Fruit fly (Drosophila melanogaster) whole organism, wandering third instar larva: Measurements from ENCODE around the gene Cap-H2.
A peak's percentile ranks its signal among the peaks of the same experiment; 100 is the strongest.

Experiments
- Abd-B ChIP-seq: fragments of >200 bp; optimal IDR thresholded peaks from 2 replicates; lab custom pipeline; 2017; ENCODE audit warnings: missing biosample characterization, missing genetic modification characterization
- GATAd ChIP-seq: sonication (Bioruptor generic); optimal IDR thresholded peaks from 2 replicates; lab custom pipeline; 2016; ENCODE audit warnings: missing biosample characterization, missing genetic modification characterization
- Myc ChIP-seq: fragments of >200 bp; optimal IDR thresholded peaks from 2 replicates; lab custom pipeline; 2017
- N ChIP-seq: fragments of >200 bp; optimal IDR thresholded peaks from 2 replicates; lab custom pipeline; 2018; ENCODE audit warnings: missing biosample characterization, missing external identifiers, missing genetic modification characterization
- dmrt93B ChIP-seq: fragments of 200-800 bp; sonication (Bioruptor generic); optimal IDR thresholded peaks from 2 replicates; lab custom pipeline; 2018; ENCODE audit warnings: missing biosample characterization, mild to moderate bottlenecking, missing genetic modification characterization
- foxo ChIP-seq, 2 experiments: fragments of 200-800 bp; sonication (Bioruptor generic); optimal IDR thresholded peaks; 2 replicates in 1 of 2; 3 replicates in 1 of 2; lab custom pipeline; 2016 to 2017; ENCODE audit warnings: missing biosample characterization in 2 of 2, missing genetic modification characterization in 2 of 2
- fru ChIP-seq: fragments of 200-800 bp; sonication (Bioruptor generic); optimal IDR thresholded peaks from 3 replicates; lab custom pipeline; 2016; ENCODE audit warnings: missing biosample characterization, mild to moderate bottlenecking, missing genetic modification characterization
- h ChIP-seq: fragments of 200-800 bp; sonication (Bioruptor generic); optimal IDR thresholded peaks from 3 replicates; lab custom pipeline; 2016; ENCODE audit warnings: missing biosample characterization, mild to moderate bottlenecking, missing genetic modification characterization
- pan ChIP-seq: fragments of >200 bp; optimal IDR thresholded peaks from 2 replicates; lab custom pipeline; 2017
- psq ChIP-seq: fragments of 200-800 bp; sonication (Bioruptor generic); optimal IDR thresholded peaks from 3 replicates; lab custom pipeline; 2017; ENCODE audit warnings: missing biosample characterization, mild to moderate bottlenecking, missing genetic modification characterization, moderate library complexity
- sage ChIP-seq: fragments of 200-800 bp; sonication (Bioruptor generic); optimal IDR thresholded peaks from 2 replicates; lab custom pipeline; 2016; ENCODE audit warnings: missing biosample characterization, mild to moderate bottlenecking, missing genetic modification characterization
- sv ChIP-seq: fragments of 200-800 bp; sonication (Bioruptor generic); optimal IDR thresholded peaks from 3 replicates; lab custom pipeline; 2016; ENCODE audit warnings: missing biosample characterization, missing genetic modification characterization
- woc ChIP-seq: sonication (Bioruptor generic); optimal IDR thresholded peaks from 2 replicates; lab custom pipeline; 2016; ENCODE audit warnings: missing biosample characterization, mild to moderate bottlenecking, missing genetic modification characterization

DNA sequence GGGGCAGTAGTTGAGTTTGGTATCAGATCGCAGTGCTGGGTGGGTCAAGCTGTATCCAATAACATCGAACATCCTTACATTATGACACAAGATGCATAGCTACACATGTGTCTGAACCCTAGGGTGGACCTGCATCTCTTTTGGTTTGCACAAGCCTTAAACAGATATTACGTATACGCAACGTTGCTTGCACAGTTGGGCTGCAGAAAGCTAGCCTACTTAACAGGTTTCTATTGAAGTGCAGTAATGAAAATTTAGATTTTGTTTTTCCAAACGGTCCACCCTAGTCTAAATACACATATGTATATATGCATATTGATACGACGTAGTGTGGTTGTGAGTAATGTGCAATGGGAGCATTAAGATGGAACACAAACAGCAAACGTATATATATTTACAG is 14.1 kb downstream of the Cap-H2 start:
- no peak for TF ChIP-seq sage (GFP tag; lab: Kevin White, UChicago)
- TF ChIP-seq h: peak; percentile 15
- no peak for TF ChIP-seq GATAd (GFP tag; lab: Kevin White, UChicago)
- no peak for TF ChIP-seq N (GFP tag; lab: Kevin White, UChicago)
- TF ChIP-seq pan (lab: Kevin White, UChicago): no peak
- TF ChIP-seq Abd-B (GFP tag; lab: Kevin White, UChicago): no peak
- TF ChIP-seq Myc (lab: Kevin White, UChicago): no peak
- TF ChIP-seq psq (GFP tag; lab: Kevin White, UChicago): no peak
- no peak for TF ChIP-seq fru (GFP tag; lab: Kevin White, UChicago)
- no peak for TF ChIP-seq foxo (GFP tag; optimal IDR thresholded peaks at IDR 0.05; lab: Kevin White, UChicago)
- no peak for TF ChIP-seq sv (GFP tag; lab: Kevin White, UChicago)
- no peak for TF ChIP-seq woc (GFP tag; lab: Kevin White, UChicago)
- no peak for TF ChIP-seq dmrt93B
